Worm (Caenorhabditis elegans) whole organism, early embryonic: ENCODE results near the gene henn-1.

Experiments used
- B0310.2 ChIP-seq: sonication (generic microtip); optimal IDR thresholded peaks from 2 replicates; lab custom pipeline; 2016; ENCODE audit warnings: mild to moderate bottlenecking, missing genetic modification characterization, missing compliant biosample characterization
- F13C5.2 ChIP-seq: sonication (generic microtip); optimal IDR thresholded peaks from 2 replicates; lab custom pipeline; 2017; ENCODE audit warnings: mild to moderate bottlenecking, missing genetic modification characterization, inconsistent platforms, missing compliant biosample characterization
- aly-1 ChIP-seq: sonication (generic microtip); optimal IDR thresholded peaks from 2 replicates; lab custom pipeline; 2016; ENCODE audit warnings: missing genetic modification characterization, missing compliant biosample characterization
- ama-1 ChIP-seq: fragments of 150-350 bp; optimal IDR thresholded peaks from 2 replicates; lab custom pipeline; 2014
- ceh-13 ChIP-seq: fragments of 200-800 bp; sonication (Bioruptor generic); optimal IDR thresholded peaks from 2 replicates; lab custom pipeline; 2018; ENCODE audit warnings: mild to moderate bottlenecking, missing genetic modification characterization, missing compliant biosample characterization
- ceh-36 ChIP-seq: sonication (generic microtip); optimal IDR thresholded peaks from 2 replicates; lab custom pipeline; 2016; ENCODE audit warnings: missing genetic modification characterization, inconsistent platforms, missing compliant biosample characterization
- ets-7 ChIP-seq: sonication (generic microtip); optimal IDR thresholded peaks from 2 replicates; lab custom pipeline; 2016; ENCODE audit warnings: missing genotype, missing genetic modification characterization, missing compliant biosample characterization
- flt-1 ChIP-seq: fragments of 200-800 bp; sonication (Bioruptor generic); IDR thresholded peaks from 2 replicates; pipeline ENCODE4 v1.3.6; 2022; ENCODE audit warnings: missing genetic modification characterization, missing compliant biosample characterization
- hmbx-1 ChIP-seq: sonication (generic microtip); optimal IDR thresholded peaks from 2 replicates; lab custom pipeline; 2016; ENCODE audit warnings: mild to moderate bottlenecking, missing genetic modification characterization, missing compliant biosample characterization
- hmg-4 ChIP-seq: fragments of 200-800 bp; sonication (Bioruptor generic); optimal IDR thresholded peaks from 2 replicates; lab custom pipeline; 2018; ENCODE audit warnings: mild to moderate bottlenecking, missing genetic modification characterization, missing compliant biosample characterization
- hnd-1 ChIP-seq: sonication (generic microtip); optimal IDR thresholded peaks from 2 replicates; lab custom pipeline; 2016; ENCODE audit warnings: missing genetic modification characterization, missing compliant biosample characterization
- pes-1 ChIP-seq: fragments of 200-800 bp; sonication (Bioruptor generic); IDR thresholded peaks from 2 replicates; pipeline ENCODE4 v1.3.6; 2022; ENCODE audit warnings: missing genetic modification reagents, missing genetic modification characterization, missing compliant biosample characterization
- scrt-1 ChIP-seq: fragments of 200-800 bp; sonication (Bioruptor generic); IDR thresholded peaks from 2 replicates; pipeline ENCODE4 v1.3.6; 2022; ENCODE audit warnings: missing genetic modification characterization, missing compliant biosample characterization
- sea-1 ChIP-seq: fragments of 200-800 bp; sonication (Bioruptor generic); conservative IDR thresholded peaks from 2 replicates; pipeline ENCODE4 v1.3.6; 2022; ENCODE audit warnings: missing genetic modification characterization, missing compliant biosample characterization
- tbx-11 ChIP-seq: fragments of 200-800 bp; sonication (Bioruptor generic); IDR thresholded peaks from 2 replicates; pipeline ENCODE4 v1.3.6; 2022; ENCODE audit warnings: missing genetic modification characterization, missing compliant biosample characterization
- tbx-37 ChIP-seq: fragments of 200-800 bp; sonication (Bioruptor generic); conservative IDR thresholded peaks from 2 replicates; pipeline ENCODE4 v1.3.6; 2022; ENCODE audit warnings: missing genetic modification reagents, missing genetic modification characterization, missing compliant biosample characterization
- tra-4 ChIP-seq: sonication (generic microtip); optimal IDR thresholded peaks from 2 replicates; lab custom pipeline; 2017; ENCODE audit warnings: missing genetic modification characterization, missing compliant biosample characterization

Gene henn-1

ce11 chrIII:8226178-8226577 is 6.3 kb upstream of the henn-1 start, which contains the start of gene rfs-1:
Gene rfs-1, plus strand, starts transcription at chrIII:8226478.
- no peak for TF ChIP-seq hnd-1 (tag; lab: Kevin White, UChicago)
- no peak for TF ChIP-seq ets-7 (tag; lab: Kevin White, UChicago)
- no peak for TF ChIP-seq aly-1 (tag; lab: Kevin White, UChicago)
- no peak for TF ChIP-seq flt-1 (GFP tag; lab: Robert Waterston, UW)
- TF ChIP-seq scrt-1 (GFP tag; lab: Robert Waterston, UW): no peak
- no peak for TF ChIP-seq ceh-36 (tag; lab: Kevin White, UChicago)
- no peak for TF ChIP-seq tbx-11 (GFP tag; lab: Robert Waterston, UW)
- no peak for TF ChIP-seq tbx-37 (GFP tag; lab: Robert Waterston, UW)
- TF ChIP-seq hmg-4 (GFP tag; lab: Kevin White, UChicago): no peak
- no peak for TF ChIP-seq F13C5.2 (tag; lab: Kevin White, UChicago)
- no peak for TF ChIP-seq pes-1
- no peak for TF ChIP-seq hmbx-1 (tag; lab: Kevin White, UChicago)
- TF ChIP-seq B0310.2 (tag; lab: Kevin White, UChicago): no peak
- no peak for TF ChIP-seq tra-4 (tag; lab: Kevin White, UChicago)
- no peak for TF ChIP-seq ama-1 (lab: Kevin White, UChicago)
- no peak for TF ChIP-seq sea-1 (GFP tag; lab: Robert Waterston, UW)
- TF ChIP-seq ceh-13: no peak

ce11 chrIII:8227511-8227910 is 4.9 kb upstream of the henn-1 start, which contains the start of gene fbxl-1:
Gene fbxl-1, plus strand, starts transcription at chrIII:8227830.
- TF ChIP-seq F13C5.2 (tag; lab: Kevin White, UChicago) (peak; percentile 10), hmg-4 (GFP tag; lab: Kevin White, UChicago) (no peak)

- TF ChIP-seq scrt-1 (GFP tag; lab: Robert Waterston, UW): no peak
- no peak for TF ChIP-seq ceh-36 (tag; lab: Kevin White, UChicago)
- no peak for TF ChIP-seq hmg-4 (GFP tag; lab: Kevin White, UChicago)
- no peak for TF ChIP-seq ama-1 (lab: Kevin White, UChicago)
- no peak for TF ChIP-seq tra-4 (tag; lab: Kevin White, UChicago)
- no peak for TF ChIP-seq tbx-37 (GFP tag; lab: Robert Waterston, UW)
- TF ChIP-seq flt-1 (GFP tag; lab: Robert Waterston, UW): no peak
- TF ChIP-seq ceh-13: no peak
- no peak for TF ChIP-seq ets-7 (tag; lab: Kevin White, UChicago)
- TF ChIP-seq F13C5.2 (tag; lab: Kevin White, UChicago): no peak
- TF ChIP-seq tbx-11 (GFP tag; lab: Robert Waterston, UW): no peak
- TF ChIP-seq hmbx-1 (tag; lab: Kevin White, UChicago): no peak
- no peak for TF ChIP-seq pes-1
- no peak for TF ChIP-seq hnd-1 (tag; lab: Kevin White, UChicago)
- TF ChIP-seq B0310.2 (tag; lab: Kevin White, UChicago): no peak
- no peak for TF ChIP-seq aly-1 (tag; lab: Kevin White, UChicago)
- no peak for TF ChIP-seq sea-1 (GFP tag; lab: Robert Waterston, UW)
These were observed 3.5 kb upstream of the henn-1 start for ce11 chrIII:8228916-8229315.

- TF ChIP-seq aly-1 (tag; lab: Kevin White, UChicago) (no peak), ets-7 (tag; lab: Kevin White, UChicago) (no peak), hnd-1 (tag; lab: Kevin White, UChicago) (no peak), tbx-37 (GFP tag; lab: Robert Waterston, UW) (no peak), hmg-4 (GFP tag; lab: Kevin White, UChicago) (no peak), flt-1 (GFP tag; lab: Robert Waterston, UW) (no peak), pes-1 (no peak), B0310.2 (tag; lab: Kevin White, UChicago) (no peak), ceh-13 (no peak), F13C5.2 (tag; lab: Kevin White, UChicago) (no peak), ceh-36 (tag; lab: Kevin White, UChicago) (no peak), tbx-11 (GFP tag; lab: Robert Waterston, UW) (no peak), sea-1 (GFP tag; lab: Robert Waterston, UW) (no peak), ama-1 (lab: Kevin White, UChicago) (no peak)
These were observed 3.0 kb upstream of the henn-1 start for ce11 chrIII:8229480-8229879.

- no peak for TF ChIP-seq tra-4 (tag; lab: Kevin White, UChicago)
- TF ChIP-seq F13C5.2 (tag; lab: Kevin White, UChicago): no peak
- no peak for TF ChIP-seq tbx-37 (GFP tag; lab: Robert Waterston, UW)
- TF ChIP-seq ama-1 (lab: Kevin White, UChicago): no peak
- no peak for TF ChIP-seq ceh-36 (tag; lab: Kevin White, UChicago)
- TF ChIP-seq aly-1 (tag; lab: Kevin White, UChicago): no peak
These were observed 2.9 kb downstream of the henn-1 start, which contains the start of gene C02F5.14 for ce11 chrIII:8235358-8235757. Gene C02F5.14, minus strand, starts transcription at chrIII:8235514.

- no peak for TF ChIP-seq tbx-37 (GFP tag; lab: Robert Waterston, UW)
- TF ChIP-seq sea-1 (GFP tag; lab: Robert Waterston, UW): no peak
- TF ChIP-seq flt-1 (GFP tag; lab: Robert Waterston, UW): no peak
- TF ChIP-seq aly-1 (tag; lab: Kevin White, UChicago): no peak
- TF ChIP-seq pes-1: no peak
- TF ChIP-seq ceh-36 (tag; lab: Kevin White, UChicago): no peak
- TF ChIP-seq hmg-4 (GFP tag; lab: Kevin White, UChicago): no peak
These were observed 3.4 kb downstream of the henn-1 start, which contains the start of gene C02F5.5 for ce11 chrIII:8235880-8236279. Gene C02F5.5, plus strand, starts transcription at chrIII:8236180.

- no peak for TF ChIP-seq ceh-13
- TF ChIP-seq hmg-4 (GFP tag; lab: Kevin White, UChicago): no peak
- TF ChIP-seq aly-1 (tag; lab: Kevin White, UChicago): no peak
- TF ChIP-seq sea-1 (GFP tag; lab: Robert Waterston, UW): no peak
- no peak for TF ChIP-seq flt-1 (GFP tag; lab: Robert Waterston, UW)
- TF ChIP-seq ets-7 (tag; lab: Kevin White, UChicago): no peak
- TF ChIP-seq B0310.2 (tag; lab: Kevin White, UChicago): no peak
- TF ChIP-seq tbx-37 (GFP tag; lab: Robert Waterston, UW): no peak
- no peak for TF ChIP-seq ceh-36 (tag; lab: Kevin White, UChicago)
- no peak for TF ChIP-seq scrt-1 (GFP tag; lab: Robert Waterston, UW)
- TF ChIP-seq hnd-1 (tag; lab: Kevin White, UChicago): no peak
- no peak for TF ChIP-seq tra-4 (tag; lab: Kevin White, UChicago)
- no peak for TF ChIP-seq hmbx-1 (tag; lab: Kevin White, UChicago)
- TF ChIP-seq tbx-11 (GFP tag; lab: Robert Waterston, UW): no peak
- no peak for TF ChIP-seq F13C5.2 (tag; lab: Kevin White, UChicago)
- TF ChIP-seq pes-1: no peak
- TF ChIP-seq ama-1 (lab: Kevin White, UChicago): no peak
These were observed 5.4 kb downstream of the henn-1 start, which contains the start of gene tsp-2 for ce11 chrIII:8237827-8238226. Gene tsp-2, minus strand, starts transcription at chrIII:8237935.
